Worm (Caenorhabditis elegans): ENCODE measurements around the gene sorb-1.

sorb-1 gene

DNA sequence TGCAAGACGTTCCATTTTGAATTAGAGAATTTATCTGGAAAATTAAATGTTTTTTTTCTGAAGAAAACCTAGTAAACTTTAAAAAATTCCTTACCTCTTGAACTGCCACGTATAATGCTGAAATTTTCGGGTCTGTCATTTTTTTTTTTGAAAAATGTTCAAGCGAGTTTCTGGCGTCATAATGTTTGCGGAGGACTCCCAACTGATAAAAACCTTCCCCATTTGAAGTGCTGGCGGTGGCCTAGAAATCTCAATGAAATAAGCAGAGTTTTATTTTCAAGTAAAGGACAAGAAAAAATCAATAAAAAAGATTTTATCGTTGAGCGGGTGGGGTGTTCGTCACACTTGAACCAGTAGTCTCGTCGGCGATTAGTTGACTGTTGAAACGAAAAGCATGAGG lies 36.6 kb downstream of the sorb-1 start, which contains the start of gene icap-1 (continued):
- TF ChIP-seq D2030.7 (GFP tag; IDR thresholded peaks at IDR 0.05) = no peak
- no peak for TF ChIP-seq F37B4.10 (GFP tag; IDR thresholded peaks at IDR 0.05)
- TF ChIP-seq tbp1 (GFP tag; optimal IDR thresholded peaks at IDR 0.05) = peak; percentile 4
- TF ChIP-seq attf-5 (GFP tag; optimal IDR thresholded peaks at IDR 0.05) = peak; percentile 73
- no peak for TF ChIP-seq madf-10 (tag; optimal IDR thresholded peaks at IDR 0.05)

DNA sequence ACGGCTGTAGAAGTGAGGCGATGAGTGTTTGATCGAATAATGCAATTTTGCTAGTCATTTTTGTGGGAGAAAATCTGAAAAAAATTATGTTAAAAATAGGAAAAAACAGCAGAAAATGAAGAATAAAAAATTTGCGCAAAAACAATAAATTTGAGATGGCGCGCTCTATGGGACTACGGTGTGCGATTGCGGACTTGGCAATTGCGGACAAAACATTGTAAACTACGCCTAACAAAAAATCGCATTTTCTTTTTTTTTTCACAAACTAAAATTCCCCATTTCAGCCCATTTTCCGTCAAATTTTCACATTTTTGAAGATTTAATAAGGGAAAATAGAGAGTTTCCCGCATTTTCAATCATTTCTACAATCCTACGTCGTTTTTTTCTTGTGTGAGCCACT lies 38.5 kb downstream of the sorb-1 start, which contains the start of the genes sas-6 and Y45F10D.7:
Gene sas-6 (minus strand): TSS at position 80 of the 400 bp plus-strand sequence.
Gene Y45F10D.7 (plus strand): TSS at position 256 of the 400 bp plus-strand sequence.
- TF ChIP-seq rec-8 (tag; optimal IDR thresholded peaks at IDR 0.05) (no peak), lsl-1 (GFP tag; optimal IDR thresholded peaks at IDR 0.05) (peak; percentile 91), T07F8.4 (tag; optimal IDR thresholded peaks at IDR 0.05) (no peak), attf-5 (GFP tag; optimal IDR thresholded peaks at IDR 0.05) (peak; percentile 51), F49E8.2 (tag; optimal IDR thresholded peaks at IDR 0.05; ENCODE audit: insufficient read depth) (peak; percentile 11), mcd-1 (GFP tag; IDR thresholded peaks at IDR 0.05) (0 out of 2 replicates have a peak, but pooled peaks have one; percentile 30), ceh-58 (GFP tag; IDR thresholded peaks at IDR 0.05) (no peak), pha-4 (tag; optimal IDR thresholded peaks at IDR 0.05) (peak; percentile 27), lin-35 (GFP tag; optimal IDR thresholded peaks at IDR 0.05) (peak in 1 of 3 experiments; percentile 78), attf-6 (GFP tag; IDR thresholded peaks at IDR 0.05) (peak; percentile 88), D2030.7 (GFP tag; IDR thresholded peaks at IDR 0.05) (peak; percentile 46; the same call in 1 of the 2 replicates), dox-1 (GFP tag; IDR thresholded peaks at IDR 0.05) (peak; percentile 68), snpc-1.3 (tag; optimal IDR thresholded peaks at IDR 0.05; ENCODE audit: insufficient read depth) (peak; percentile 79), efl-1 (GFP tag; optimal IDR thresholded peaks at IDR 0.05) (peak; percentile 89), B0019.2 (GFP tag; conservative IDR thresholded peaks at IDR 0.05) (peak; percentile 33; the same call in 1 of the 2 replicates), pbrm-1 (GFP tag; IDR thresholded peaks at IDR 0.05) (peak; percentile 34; the same call in 1 of the 2 replicates), snpc-4 (GFP tag; optimal IDR thresholded peaks at IDR 0.05) (peak; percentile 73), snpc-4 (tag; optimal IDR thresholded peaks at IDR 0.05) (peak in 3 of 4 experiments; percentile 89 to 93 (median 89)), rpc-1 (optimal IDR thresholded peaks at IDR 0.05) (peak; percentile 6), rpc-1 (tag; optimal IDR thresholded peaks at IDR 0.05) (no peak), rcor-1 (GFP tag; IDR thresholded peaks at IDR 0.05) (0 out of 2 replicates have a peak, but pooled peaks have one; percentile 18), F52B5.7 (tag; optimal IDR thresholded peaks at IDR 0.05) (no peak), F33H1.4 (GFP tag; IDR thresholded peaks at IDR 0.05) (peak; percentile 68), ztf-18 (tag; optimal IDR thresholded peaks at IDR 0.05) (peak; percentile 23), nhr-90 (tag; optimal IDR thresholded peaks at IDR 0.05) (no peak), ceh-91 (GFP tag; IDR thresholded peaks at IDR 0.05) (peak; percentile 31; the same call in 1 of the 2 replicates), snpc-3.4 (tag; optimal IDR thresholded peaks at IDR 0.05) (peak; percentile 24), ZK185.1 (tag; optimal IDR thresholded peaks at IDR 0.05; ENCODE audit: poor library complexity, severe bottlenecking) (peak; percentile 36), ceh-100 (GFP tag; IDR thresholded peaks at IDR 0.05) (no peak), madf-6 (GFP tag; IDR thresholded peaks at IDR 0.05) (peak; percentile 72), K11D2.4 (GFP tag; IDR thresholded peaks at IDR 0.05) (no peak), lin-40 (tag; optimal IDR thresholded peaks at IDR 0.05) (peak; percentile 6), chd-7 (tag; optimal IDR thresholded peaks at IDR 0.05) (no peak), hmg-1.2 (GFP tag; IDR thresholded peaks at IDR 0.05) (peak; percentile 38; the same call in 1 of the 2 replicates), lin-54 (GFP tag; optimal IDR thresholded peaks at IDR 0.05) (peak; percentile 87), lir-1 (GFP tag; conservative IDR thresholded peaks at IDR 0.05) (no peak), F23B12.7 (tag; optimal IDR thresholded peaks at IDR 0.05; ENCODE audit: insufficient read depth) (peak; percentile 71), dpl-1 (GFP tag; optimal IDR thresholded peaks at IDR 0.05) (peak; percentile 80), cebp-1 (GFP tag; IDR thresholded peaks at IDR 0.05) (no peak), cebp-1 (tag; optimal IDR thresholded peaks at IDR 0.05) (peak; percentile 28), nhr-27 (tag; optimal IDR thresholded peaks at IDR 0.05) (no peak), tbp1 (GFP tag; optimal IDR thresholded peaks at IDR 0.05) (peak; percentile 62), attf-3 (GFP tag; conservative IDR thresholded peaks at IDR 0.05) (peak; percentile 70)
